Worm (Caenorhabditis elegans): ENCODE data around the gene F40F4.7.

The F40F4.7 gene

ce11 chrX:3218040-3218795, 27.5 kb downstream of the F40F4.7 start:
- TF ChIP-seq elt-2 (tag; optimal IDR thresholded peaks at IDR 0.05) (peak; percentile 82), ceh-24 (tag; optimal IDR thresholded peaks at IDR 0.05) (no peak), eyg-1 (tag; optimal IDR thresholded peaks at IDR 0.05) (no peak)

ce11 chrX:3216698-3217097, 29.0 kb downstream of the F40F4.7 start:
- TF ChIP-seq unc-55 (GFP tag; optimal IDR thresholded peaks at IDR 0.05), result no peak
- no peak for TF ChIP-seq nfya-1 (tag; optimal IDR thresholded peaks at IDR 0.05)
- no peak for TF ChIP-seq mec-3 (tag; optimal IDR thresholded peaks at IDR 0.05; ENCODE audit: borderline replicate concordance)
- TF ChIP-seq nhr-232 (tag; optimal IDR thresholded peaks at IDR 0.05), result no peak
- TF ChIP-seq che-1 (tag; optimal IDR thresholded peaks at IDR 0.05), result no peak

- TF ChIP-seq ztf-16 (tag; optimal IDR thresholded peaks at IDR 0.05), result no peak
- TF ChIP-seq ceh-6 (GFP tag; optimal IDR thresholded peaks at IDR 0.05), result no peak
- TF ChIP-seq K02D7.2 (tag; optimal IDR thresholded peaks at IDR 0.05), result no peak
- no peak for TF ChIP-seq ceh-19 (GFP tag; optimal IDR thresholded peaks at IDR 0.05)
- TF ChIP-seq ceh-2 (tag; optimal IDR thresholded peaks at IDR 0.05), result no peak
- no peak for TF ChIP-seq elt-4 (tag; optimal IDR thresholded peaks at IDR 0.05)
- no peak for TF ChIP-seq hlh-8 (tag; optimal IDR thresholded peaks at IDR 0.05)
- no peak for TF ChIP-seq pros-1 (tag; optimal IDR thresholded peaks at IDR 0.05)
- no peak for TF ChIP-seq pqm-1 (tag; optimal IDR thresholded peaks at IDR 0.05)
- no peak for TF ChIP-seq ref-2 (tag; optimal IDR thresholded peaks at IDR 0.05)
These were observed 36.2 kb downstream of the F40F4.7 start, which contains the start of gene F28B4.4 for ce11 chrX:3209523-3209922. F28B4.4 (minus strand) TSS chrX:3209623.

- TF ChIP-seq ceh-6 (GFP tag; optimal IDR thresholded peaks at IDR 0.05) (no peak), nhr-11 (tag; optimal IDR thresholded peaks at IDR 0.05) (no peak), fkh-10 (GFP tag; optimal IDR thresholded peaks at IDR 0.05) (no peak), unc-3 (GFP tag; conservative IDR thresholded peaks at IDR 0.05) (no peak), unc-3 (tag; optimal IDR thresholded peaks at IDR 0.05) (no peak), sox-4 (tag; optimal IDR thresholded peaks at IDR 0.05) (no peak), ceh-24 (tag; optimal IDR thresholded peaks at IDR 0.05) (no peak), eyg-1 (tag; optimal IDR thresholded peaks at IDR 0.05) (no peak), ceh-34 (tag; optimal IDR thresholded peaks at IDR 0.05) (no peak)
These were observed 41.0 kb downstream of the F40F4.7 start, which contains the start of gene F28B4.1 for ce11 chrX:3204778-3205177. F28B4.1 (plus strand) TSS chrX:3205078.

ce11 chrX:3202350-3202749, 43.4 kb downstream of the F40F4.7 start:
- TF ChIP-seq pros-1 (tag; optimal IDR thresholded peaks at IDR 0.05), result no peak
- no peak for TF ChIP-seq ceh-18 (tag; optimal IDR thresholded peaks at IDR 0.05)
- peak; percentile 75 for TF ChIP-seq unc-42 (tag; optimal IDR thresholded peaks at IDR 0.05)
- TF ChIP-seq unc-86 (tag; optimal IDR thresholded peaks at IDR 0.05), result no peak
- TF ChIP-seq pqm-1 (tag; optimal IDR thresholded peaks at IDR 0.05), result no peak
- TF ChIP-seq ceh-24 (tag; optimal IDR thresholded peaks at IDR 0.05), result no peak

- peak; percentile 7 for TF ChIP-seq unc-42 (tag; optimal IDR thresholded peaks at IDR 0.05)
- TF ChIP-seq ceh-9 (tag; optimal IDR thresholded peaks at IDR 0.05), result no peak
These were observed 46.5 kb downstream of the F40F4.7 start, which contains the start of gene fax-1 for ce11 chrX:3199249-3199648. fax-1 (minus strand) TSS chrX:3199349.

- peak; percentile 10 for TF ChIP-seq ceh-31 (tag; optimal IDR thresholded peaks at IDR 0.05)
- TF ChIP-seq rnt-1 (tag; optimal IDR thresholded peaks at IDR 0.05), result no peak
- peak; percentile 60 for TF ChIP-seq unc-42 (tag; optimal IDR thresholded peaks at IDR 0.05)
These were observed 48.4 kb downstream of the F40F4.7 start for ce11 chrX:3197319-3197718.

Data from whole organism, late embryonic.